Worm (Caenorhabditis elegans) whole organism, young adult: ENCODE data around the gene R02F11.3.

Experiments used
- B0336.3 ChIP-seq: fragments of 200-800 bp; sonication (Bioruptor generic); IDR thresholded peaks from 2 replicates; pipeline ENCODE4 v1.3.6; 2022; ENCODE audit warnings: missing genetic modification characterization, missing compliant biosample characterization
- F33H1.4 ChIP-seq: fragments of 200-800 bp; sonication (Bioruptor generic); IDR thresholded peaks from 2 replicates; pipeline ENCODE4 v1.3.6; 2022; ENCODE audit warnings: missing genetic modification reagents, missing genetic modification characterization, missing compliant biosample characterization
- F52B5.7 ChIP-seq: sonication (generic microtip); optimal IDR thresholded peaks from 2 replicates; lab custom pipeline; 2016; ENCODE audit warnings: mild to moderate bottlenecking, missing genetic modification characterization, missing compliant biosample characterization
- K11D2.4 ChIP-seq: fragments of 200-800 bp; sonication (Bioruptor generic); IDR thresholded peaks from 2 replicates; pipeline ENCODE4 v1.3.6; 2022; ENCODE audit warnings: missing genetic modification reagents, missing genetic modification characterization, missing compliant biosample characterization
- K12H6.12 ChIP-seq: fragments of 200-800 bp; sonication (Bioruptor generic); optimal IDR thresholded peaks from 2 replicates; lab custom pipeline; 2018; ENCODE audit warnings: mild to moderate bottlenecking, missing genetic modification characterization, missing compliant biosample characterization
- Y53F4B.3 ChIP-seq: fragments of 200-800 bp; sonication (Bioruptor generic); IDR thresholded peaks from 2 replicates; pipeline ENCODE4 v1.3.6; 2022; ENCODE audit warnings: missing genetic modification reagents, missing genetic modification characterization, missing compliant biosample characterization
- Y53G8AR.9 ChIP-seq: fragments of 200-800 bp; sonication (Bioruptor generic); conservative IDR thresholded peaks from 2 replicates; pipeline ENCODE4 v1.3.6; 2022; ENCODE audit warnings: missing genetic modification reagents, missing genetic modification characterization, missing compliant biosample characterization
- attf-5 ChIP-seq: fragments of 200-800 bp; sonication (Bioruptor generic); optimal IDR thresholded peaks from 2 replicates; lab custom pipeline; 2018; ENCODE audit warnings: mild to moderate bottlenecking, missing genetic modification characterization, missing compliant biosample characterization
- cebp-1 ChIP-seq, 2 experiments: fragments of 200-800 bp in 1 of 2; sonication (Bioruptor generic) in 1 of 2; sonication (generic microtip) in 1 of 2; IDR thresholded peaks in 1 of 2; optimal IDR thresholded peaks in 1 of 2; 2 replicates each; pipeline versions ENCODE4 v1.3.6 to Lab custom; 2017 to 2022; ENCODE audit warnings: missing compliant biosample characterization in 2 of 2, missing genetic modification characterization in 2 of 2, mild to moderate bottlenecking in 1 of 2, missing genetic modification reagents in 1 of 2, moderate library complexity in 1 of 2
- ceh-100 ChIP-seq: fragments of 200-800 bp; sonication (Bioruptor generic); IDR thresholded peaks from 2 replicates; pipeline ENCODE4 v1.3.6; 2022; ENCODE audit warnings: missing genetic modification reagents, missing genetic modification characterization, missing compliant biosample characterization
- ceh-40 ChIP-seq: fragments of 200-800 bp; sonication (Bioruptor generic); IDR thresholded peaks from 2 replicates; pipeline ENCODE4 v1.3.6; 2022; ENCODE audit warnings: missing genetic modification characterization, missing compliant biosample characterization
- die-1 ChIP-seq: sonication (generic microtip); optimal IDR thresholded peaks from 2 replicates; lab custom pipeline; 2016; ENCODE audit warnings: missing genotype, mild to moderate bottlenecking, missing genetic modification characterization, missing compliant biosample characterization
- dox-1 ChIP-seq: fragments of 200-800 bp; sonication (Bioruptor generic); IDR thresholded peaks from 2 replicates; pipeline ENCODE4 v1.3.6; 2022; ENCODE audit warnings: missing genetic modification reagents, missing genetic modification characterization, missing compliant biosample characterization
- dpff-1 ChIP-seq: sonication (generic microtip); optimal IDR thresholded peaks from 2 replicates; lab custom pipeline; 2017; ENCODE audit warnings: mild to moderate bottlenecking, missing genetic modification characterization, missing compliant biosample characterization
- egl-18 ChIP-seq: fragments of 200-800 bp; sonication (Bioruptor generic); IDR thresholded peaks from 2 replicates; pipeline ENCODE4 v1.3.6; 2022; ENCODE audit warnings: missing genetic modification reagents, missing genetic modification characterization, missing compliant biosample characterization
- gei-17 ChIP-seq: fragments of 200-800 bp; sonication (Bioruptor generic); optimal IDR thresholded peaks from 2 replicates; lab custom pipeline; 2018; ENCODE audit warnings: mild to moderate bottlenecking, missing genetic modification characterization, missing compliant biosample characterization
- him-1 ChIP-seq: sonication (generic microtip); optimal IDR thresholded peaks from 2 replicates; lab custom pipeline; 2016; ENCODE audit warnings: missing genotype, missing genetic modification reagents, missing genetic modification characterization, missing compliant biosample characterization
- hmg-1.2 ChIP-seq: fragments of 200-800 bp; sonication (Bioruptor generic); IDR thresholded peaks from 2 replicates; pipeline ENCODE4 v1.3.6; 2022; ENCODE audit warnings: missing genetic modification reagents, missing genetic modification characterization, missing compliant biosample characterization
- lin-35 ChIP-seq, 3 experiments: fragments of 150-350 bp in 2 of 3; sonication (generic microtip) in 1 of 3; optimal IDR thresholded peaks; 2 replicates each; lab custom pipeline; 2014 to 2018; ENCODE audit warnings: missing biosample characterization in 3 of 3, missing genetic modification characterization in 3 of 3, missing genetic modification reagents in 3 of 3
- lin-40 ChIP-seq: sonication (generic microtip); optimal IDR thresholded peaks from 2 replicates; lab custom pipeline; 2016; ENCODE audit warnings: missing genetic modification characterization, mild to moderate bottlenecking, missing compliant biosample characterization, missing genotype, missing genetic modification reagents
- lin-54 ChIP-seq: fragments of 200-800 bp; sonication (Bioruptor generic); optimal IDR thresholded peaks from 2 replicates; lab custom pipeline; 2018; ENCODE audit warnings: mild to moderate bottlenecking, missing genetic modification characterization, missing compliant biosample characterization
- madf-10 ChIP-seq: sonication (generic microtip); optimal IDR thresholded peaks from 2 replicates; lab custom pipeline; 2016; ENCODE audit warnings: mild to moderate bottlenecking, missing genetic modification characterization, missing compliant biosample characterization
- madf-3 ChIP-seq: fragments of 200-800 bp; sonication (Bioruptor generic); IDR thresholded peaks from 2 replicates; pipeline ENCODE4 v1.3.6; 2022; ENCODE audit warnings: missing genetic modification reagents, missing genetic modification characterization, missing compliant biosample characterization
- madf-8 ChIP-seq: fragments of 200-800 bp; sonication (Bioruptor generic); conservative IDR thresholded peaks from 2 replicates; pipeline ENCODE4 v1.3.6; 2022; ENCODE audit warnings: missing genetic modification reagents, missing genetic modification characterization, missing compliant biosample characterization
- mel-28 ChIP-seq: sonication (generic microtip); optimal IDR thresholded peaks from 2 replicates; lab custom pipeline; 2016; ENCODE audit warnings: borderline replicate concordance, mild to moderate bottlenecking, missing genetic modification characterization, missing compliant biosample characterization
- mes-4 ChIP-seq: sonication (generic microtip); optimal IDR thresholded peaks from 2 replicates; lab custom pipeline; 2016; ENCODE audit warnings: missing genotype, missing genetic modification characterization, missing compliant biosample characterization
- nfyb-1 ChIP-seq: fragments of 200-800 bp; sonication (Bioruptor generic); IDR thresholded peaks from 2 replicates; pipeline ENCODE4 v1.3.6; 2022; ENCODE audit warnings: missing genetic modification reagents, missing genetic modification characterization, missing compliant biosample characterization
- nhr-120 ChIP-seq: fragments of 200-800 bp; sonication (Bioruptor generic); IDR thresholded peaks from 2 replicates; pipeline ENCODE4 v1.3.6; 2022; ENCODE audit warnings: missing genetic modification characterization, missing compliant biosample characterization
- nhr-80 ChIP-seq: sonication (generic microtip); optimal IDR thresholded peaks from 2 replicates; lab custom pipeline; 2016; ENCODE audit warnings: missing genetic modification characterization, missing compliant biosample characterization
- pbrm-1 ChIP-seq: fragments of 200-800 bp; sonication (Bioruptor generic); IDR thresholded peaks from 2 replicates; pipeline ENCODE4 v1.3.6; 2022; ENCODE audit warnings: missing genetic modification reagents, missing genetic modification characterization, missing compliant biosample characterization
- rcor-1 ChIP-seq: fragments of 200-800 bp; sonication (Bioruptor generic); IDR thresholded peaks from 2 replicates; pipeline ENCODE4 v1.3.6; 2022; ENCODE audit warnings: missing genetic modification reagents, missing genetic modification characterization, missing compliant biosample characterization
- snpc-1.1 ChIP-seq: sonication (generic microtip); optimal IDR thresholded peaks from 2 replicates; lab custom pipeline; 2017; ENCODE audit warnings: missing genetic modification characterization, mild to moderate bottlenecking, missing compliant biosample characterization, antibody characterized with exemption, moderate library complexity, missing genotype, missing genetic modification reagents; ENCODE audit not compliant: insufficient read depth
- snpc-1.3 ChIP-seq: sonication (generic microtip); optimal IDR thresholded peaks from 2 replicates; lab custom pipeline; 2017; ENCODE audit warnings: missing genetic modification characterization, mild to moderate bottlenecking, missing compliant biosample characterization, antibody characterized with exemption, moderate library complexity, missing genotype, missing genetic modification reagents; ENCODE audit not compliant: insufficient read depth
- tbp1 ChIP-seq: fragments of 200-800 bp; sonication (Bioruptor generic); optimal IDR thresholded peaks from 2 replicates; lab custom pipeline; 2018; ENCODE audit warnings: mild to moderate bottlenecking, missing genetic modification characterization, missing compliant biosample characterization
- unc-62 ChIP-seq: fragments of 150-350 bp; optimal IDR thresholded peaks from 2 replicates; lab custom pipeline; 2014; ENCODE audit warnings: missing biosample characterization, missing genetic modification reagents, missing genetic modification characterization
- ztf-18 ChIP-seq: sonication (generic microtip); optimal IDR thresholded peaks from 2 replicates; lab custom pipeline; 2016; ENCODE audit warnings: missing genotype, mild to moderate bottlenecking, missing genetic modification characterization, missing compliant biosample characterization
- ztf-26 ChIP-seq: sonication (generic microtip); optimal IDR thresholded peaks from 2 replicates; lab custom pipeline; 2017; ENCODE audit warnings: missing genetic modification characterization, missing compliant biosample characterization
- ztf-6 ChIP-seq: fragments of 200-800 bp; sonication (Bioruptor generic); IDR thresholded peaks from 2 replicates; pipeline ENCODE4 v1.3.6; 2022; ENCODE audit warnings: missing genetic modification reagents, missing genetic modification characterization, missing compliant biosample characterization

The R02F11.3 gene

DNA sequence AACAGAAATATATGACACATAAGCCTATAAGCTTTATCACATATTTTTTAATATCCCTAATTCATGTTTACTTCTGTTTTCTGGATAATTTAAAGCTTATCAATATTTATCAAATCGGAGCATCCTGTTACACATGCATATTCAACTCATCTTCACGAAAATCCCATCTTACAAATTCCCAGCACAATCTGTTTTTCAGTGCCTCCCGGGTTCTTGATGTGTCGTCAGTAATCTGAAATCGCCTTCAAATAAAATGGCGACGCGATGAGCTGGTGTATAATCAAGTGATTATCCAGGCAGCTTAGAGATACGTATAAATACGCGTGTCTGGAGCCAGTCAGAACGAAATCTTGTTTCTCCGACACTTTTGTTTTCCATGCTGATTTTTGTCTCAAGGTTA, 44.7 kb upstream of the R02F11.3 start:
- TF ChIP-seq madf-10 (tag; lab: Kevin White, UChicago), result no peak

ce11 chrV:4847424-4847823, 41.7 kb upstream of the R02F11.3 start, which contains the start of gene abhd-5.1:
Gene abhd-5.1, plus strand, starts transcription at chrV:4847653.
- TF ChIP-seq attf-5 (GFP tag; lab: Kevin White, UChicago) (peak; percentile 1), ztf-6 (GFP tag; lab: Robert Waterston, UW) (no peak), die-1 (tag; lab: Kevin White, UChicago) (no peak), dpff-1 (tag; lab: Kevin White, UChicago) (no peak), K11D2.4 (GFP tag; lab: Robert Waterston, UW) (no peak), B0336.3 (GFP tag; lab: Robert Waterston, UW) (0 out of 2 replicates have a peak, but pooled peaks have one; percentile 22), nhr-80 (tag; lab: Kevin White, UChicago) (peak; percentile 11), tbp1 (GFP tag; lab: Kevin White, UChicago) (no peak), cebp-1 (GFP tag; IDR thresholded peaks at IDR 0.05; lab: Robert Waterston, UW) (no peak), cebp-1 (tag; optimal IDR thresholded peaks at IDR 0.05; lab: Kevin White, UChicago) (peak; percentile 41), nfyb-1 (GFP tag; lab: Robert Waterston, UW) (peak; percentile 29), pbrm-1 (GFP tag; lab: Robert Waterston, UW) (0 out of 2 replicates have a peak, but pooled peaks have one; percentile 37), lin-35 (GFP tag; optimal IDR thresholded peaks at IDR 0.05; lab: Kevin White, UChicago) (peak in 1 of 3 experiments; percentile 8), hmg-1.2 (GFP tag; lab: Robert Waterston, UW) (peak; percentile 84)

DNA sequence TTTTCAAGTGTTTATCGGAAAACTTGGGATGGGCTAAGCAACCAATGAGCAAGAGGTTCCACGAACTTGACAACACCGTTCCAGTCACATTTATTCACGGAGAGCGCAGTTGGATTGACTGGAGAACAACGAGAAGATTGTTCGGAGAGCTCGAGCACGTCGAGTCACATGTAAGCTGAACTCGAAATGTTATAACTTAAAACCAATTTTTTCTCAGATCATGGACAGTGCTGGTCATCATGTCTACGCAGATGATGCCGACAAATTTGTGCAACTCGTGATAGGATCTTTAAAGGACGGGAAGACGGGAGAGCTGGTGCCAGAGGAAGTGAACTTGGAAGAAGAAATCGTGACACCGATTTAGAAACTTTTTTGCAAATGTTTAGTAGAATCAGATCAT, 40.8 kb upstream of the R02F11.3 start:
- TF ChIP-seq F33H1.4 (GFP tag; lab: Robert Waterston, UW) (no peak), attf-5 (GFP tag; lab: Kevin White, UChicago) (no peak), egl-18 (GFP tag; lab: Robert Waterston, UW) (no peak), nhr-120 (GFP tag; lab: Robert Waterston, UW) (no peak), snpc-1.3 (no peak), madf-8 (GFP tag; lab: Robert Waterston, UW) (no peak), ztf-26 (tag; lab: Kevin White, UChicago) (no peak), F52B5.7 (tag; lab: Kevin White, UChicago) (no peak), gei-17 (GFP tag; lab: Kevin White, UChicago) (no peak), ceh-100 (GFP tag; lab: Robert Waterston, UW) (no peak), madf-3 (GFP tag; lab: Robert Waterston, UW) (no peak), him-1 (tag; lab: Kevin White, UChicago) (no peak), Y53F4B.3 (no peak), snpc-1.1 (tag; lab: Kevin White, UChicago) (no peak)
- TF ChIP-seq, all 124 proteins: peak for 0

ce11 chrV:4844591-4844990, 38.8 kb upstream of the R02F11.3 start, which contains the start of gene abhd-5.2:
Gene abhd-5.2, plus strand, starts transcription at chrV:4844685.
- TF ChIP-seq ztf-6 (GFP tag; lab: Robert Waterston, UW) (no peak), nhr-80 (tag; lab: Kevin White, UChicago) (peak; percentile 70), lin-54 (peak; percentile 14), lin-40 (peak; percentile 8), hmg-1.2 (GFP tag; lab: Robert Waterston, UW) (peak; percentile 81), K12H6.12 (peak; percentile 2), ztf-18 (tag; lab: Kevin White, UChicago) (no peak), rcor-1 (GFP tag; lab: Robert Waterston, UW) (0 out of 2 replicates have a peak, but pooled peaks have one; percentile 12), mes-4 (tag; lab: Kevin White, UChicago) (no peak), dox-1 (GFP tag; lab: Robert Waterston, UW) (peak; percentile 22; the same call in 1 of the 2 replicates), unc-62 (GFP tag; lab: Kevin White, UChicago) (no peak), Y53G8AR.9 (no peak), ceh-40 (GFP tag; lab: Robert Waterston, UW) (no peak), mel-28 (tag; lab: Kevin White, UChicago) (no peak), cebp-1 (GFP tag; IDR thresholded peaks at IDR 0.05; lab: Robert Waterston, UW) (peak; percentile 99), cebp-1 (tag; optimal IDR thresholded peaks at IDR 0.05; lab: Kevin White, UChicago) (peak; percentile 100), attf-5 (GFP tag; lab: Kevin White, UChicago) (peak; percentile 67)
